Fruit fly (Drosophila melanogaster): ENCODE data around the gene RpL27.

Gene RpL27

dm6 chr3R:25637294-25638174 lies 47.3 kb downstream of the RpL27 start, which contains the start of gene jigr1 (continued):
- no peak for TF ChIP-seq vnd (GFP tag; IDR thresholded peaks at IDR 0.05; ENCODE audit: partially characterized antibody)
- TF ChIP-seq CG6689 (GFP tag; IDR thresholded peaks at IDR 0.05), result peak; percentile 42; the same call in 1 of the 2 replicates
- TF ChIP-seq CG8765 (GFP tag; IDR thresholded peaks at IDR 0.05), result peak; percentile 74
- peak; percentile 19 for TF ChIP-seq Max (GFP tag; optimal IDR thresholded peaks at IDR 0.05)
- TF ChIP-seq az2 (GFP tag; optimal IDR thresholded peaks at IDR 0.05), result peak; percentile 29
- TF ChIP-seq Hmr (GFP tag; optimal IDR thresholded peaks at IDR 0.05), result no peak
- peak; percentile 13 for TF ChIP-seq Hsf (GFP tag; optimal IDR thresholded peaks at IDR 0.05)
- TF ChIP-seq al (GFP tag; IDR thresholded peaks at IDR 0.05), result no peak
- TF ChIP-seq CG33557 (GFP tag; optimal IDR thresholded peaks at IDR 0.05), result peak; percentile 63
- TF ChIP-seq CG2712 (tag; optimal IDR thresholded peaks at IDR 0.05), result peak; percentile 82
- peak; percentile 12 for TF ChIP-seq CG2678 (tag; optimal IDR thresholded peaks at IDR 0.05)
- no peak for TF ChIP-seq grn (GFP tag; optimal IDR thresholded peaks at IDR 0.05)
- TF ChIP-seq CG17361 (GFP tag; IDR thresholded peaks at IDR 0.05), result peak; percentile 67; the same call in 2 of the 3 replicates
- TF ChIP-seq Med (GFP tag), result peak; percentile 69
- TF ChIP-seq Trl (optimal IDR thresholded peaks at IDR 0.05), result peak in 1 of 2 experiments; percentile 10
- TF ChIP-seq Trl (GFP tag; optimal IDR thresholded peaks at IDR 0.05), result no peak
- peak; percentile 39 for TF ChIP-seq grau (tag; optimal IDR thresholded peaks at IDR 0.05)
- TF ChIP-seq D19A (tag; optimal IDR thresholded peaks at IDR 0.05), result peak; percentile 96
- TF ChIP-seq CG4424 (GFP tag; optimal IDR thresholded peaks at IDR 0.05), result peak; percentile 36
- TF ChIP-seq lmd (GFP tag; IDR thresholded peaks at IDR 0.05), result peak; percentile 40; the same call in 1 of the 2 replicates
- TF ChIP-seq D19B (GFP tag; optimal IDR thresholded peaks at IDR 0.05), result peak; percentile 91
- no peak for TF ChIP-seq sisA (GFP tag; IDR thresholded peaks at IDR 0.05)
- peak; percentile 32 for TF ChIP-seq CG2202 (tag; optimal IDR thresholded peaks at IDR 0.05)
- TF ChIP-seq chn (GFP tag; optimal IDR thresholded peaks at IDR 0.05), result peak; percentile 41
- TF ChIP-seq CG16815 (GFP tag; optimal IDR thresholded peaks at IDR 0.05), result peak; percentile 75
- peak; percentile 37 for TF ChIP-seq CG8388 (GFP tag; optimal IDR thresholded peaks at IDR 0.05)
- no peak for TF ChIP-seq Fer3 (tag; optimal IDR thresholded peaks at IDR 0.05)
- TF ChIP-seq CG15479 (GFP tag; optimal IDR thresholded peaks at IDR 0.05), result peak; percentile 67
- no peak for TF ChIP-seq CG14860 (GFP tag; IDR thresholded peaks at IDR 0.05; ENCODE audit: partially characterized antibody)
- TF ChIP-seq CG2116 (GFP tag; optimal IDR thresholded peaks at IDR 0.05), result peak; percentile 6
- TF ChIP-seq CG7556 (GFP tag; optimal IDR thresholded peaks at IDR 0.05), result peak; percentile 46
- no peak for TF ChIP-seq Gug (GFP tag; IDR thresholded peaks at IDR 0.05)
- TF ChIP-seq BEAF-32 (GFP tag; optimal IDR thresholded peaks at IDR 0.05), result no peak
- no peak for TF ChIP-seq prd (optimal IDR thresholded peaks at IDR 0.05)
- peak; percentile 81; the same call in 2 of the 3 replicates for TF ChIP-seq prd (GFP tag; IDR thresholded peaks at IDR 0.05)
- peak; percentile 37 for TF ChIP-seq CoRest (tag; optimal IDR thresholded peaks at IDR 0.05)
- TF ChIP-seq CG10543 (GFP tag; optimal IDR thresholded peaks at IDR 0.05), result no peak
- 0 out of 3 replicates have a peak, but pooled peaks have one; percentile 34 for TF ChIP-seq CG11695 (GFP tag; IDR thresholded peaks at IDR 0.05)
- peak; percentile 67 for TF ChIP-seq gem (tag; optimal IDR thresholded peaks at IDR 0.05)
- TF ChIP-seq Ssrp (tag; optimal IDR thresholded peaks at IDR 0.05), result peak; percentile 22
- TF ChIP-seq knrl (GFP tag; IDR thresholded peaks at IDR 0.05; ENCODE audit: partially characterized antibody), result no peak
- peak; percentile 86 for TF ChIP-seq dmrt11E (tag; optimal IDR thresholded peaks at IDR 0.05)
- peak; percentile 63 for TF ChIP-seq CG7271 (tag; optimal IDR thresholded peaks at IDR 0.05)
- peak; percentile 29 for TF ChIP-seq CG16863 (GFP tag; optimal IDR thresholded peaks at IDR 0.05)
- peak; percentile 90 for TF ChIP-seq CG15696 (tag; optimal IDR thresholded peaks at IDR 0.05)
- TF ChIP-seq fd102C (GFP tag; optimal IDR thresholded peaks at IDR 0.05), result peak; percentile 60
- TF ChIP-seq lilli (GFP tag; optimal IDR thresholded peaks at IDR 0.05), result peak; percentile 28
- no peak for TF ChIP-seq en (GFP tag; optimal IDR thresholded peaks at IDR 0.05)

All from whole organism, embryonic.